Fruit fly (Drosophila melanogaster) whole organism, wandering third instar larva: ENCODE measurements around the gene Ptp61F.

Experiments
- Abd-B ChIP-seq: fragments of >200 bp; optimal IDR thresholded peaks from 2 replicates; lab custom pipeline; 2017; ENCODE audit warnings: missing biosample characterization, missing genetic modification characterization
- CG32264 ChIP-seq: fragments of 200-800 bp; sonication (Bioruptor generic); optimal IDR thresholded peaks from 2 replicates; lab custom pipeline; 2016; ENCODE audit warnings: missing biosample characterization, missing genetic modification characterization
- CG9705 ChIP-seq: fragments of 200-800 bp; sonication (Bioruptor generic); optimal IDR thresholded peaks from 2 replicates; lab custom pipeline; 2018; ENCODE audit warnings: missing biosample characterization, mild to moderate bottlenecking, missing genetic modification characterization
- CrebA ChIP-seq: fragments of 200-800 bp; sonication (Bioruptor generic); optimal IDR thresholded peaks from 2 replicates; lab custom pipeline; 2016; ENCODE audit warnings: missing biosample characterization, mild to moderate bottlenecking, missing genetic modification characterization, borderline replicate concordance
- Dfd ChIP-seq: fragments of >200 bp; optimal IDR thresholded peaks from 2 replicates; lab custom pipeline; 2017; ENCODE audit warnings: missing biosample characterization, missing genetic modification characterization
- Dif ChIP-seq: fragments of 200-275, 200-300 bp; sonication (Bioruptor generic); optimal IDR thresholded peaks from 2 replicates; lab custom pipeline; 2018; ENCODE audit warnings: missing biosample characterization, missing genetic modification characterization; ENCODE audit not compliant: partially characterized antibody
- GATAd ChIP-seq: sonication (Bioruptor generic); optimal IDR thresholded peaks from 2 replicates; lab custom pipeline; 2016; ENCODE audit warnings: missing biosample characterization, missing genetic modification characterization
- HLH106 ChIP-seq: fragments of 200-800 bp; optimal IDR thresholded peaks from 3 replicates; lab custom pipeline; 2019; ENCODE audit warnings: missing biosample characterization, mild to moderate bottlenecking, missing genetic modification characterization, moderate library complexity
- Hnf4 ChIP-seq: fragments of 200-800 bp; sonication (Bioruptor generic); optimal IDR thresholded peaks from 2 replicates; lab custom pipeline; 2016; ENCODE audit warnings: missing biosample characterization, mild to moderate bottlenecking, missing genetic modification characterization
- Hr78 ChIP-seq: fragments of >200 bp; optimal IDR thresholded peaks from 2 replicates; lab custom pipeline; 2017; ENCODE audit warnings: missing biosample characterization, missing genetic modification characterization
- Hr83 ChIP-seq: fragments of 200-300 bp; sonication (Bioruptor generic); optimal IDR thresholded peaks from 2 replicates; lab custom pipeline; 2016; ENCODE audit warnings: missing biosample characterization, mild to moderate bottlenecking, missing genetic modification characterization, moderate library complexity; ENCODE audit not compliant: poor library complexity, severe bottlenecking
- Jra ChIP-seq: sonication (Bioruptor generic); optimal IDR thresholded peaks from 2 replicates; lab custom pipeline; 2016; ENCODE audit warnings: missing biosample characterization, missing genetic modification characterization
- Mio ChIP-seq: sonication (Bioruptor generic); optimal IDR thresholded peaks from 2 replicates; lab custom pipeline; 2016; ENCODE audit warnings: missing biosample characterization, missing genetic modification characterization
- Myc ChIP-seq: fragments of >200 bp; optimal IDR thresholded peaks from 2 replicates; lab custom pipeline; 2017
- N ChIP-seq: fragments of >200 bp; optimal IDR thresholded peaks from 2 replicates; lab custom pipeline; 2018; ENCODE audit warnings: missing biosample characterization, missing external identifiers, missing genetic modification characterization
- OdsH ChIP-seq: fragments of 200-800 bp; sonication (Bioruptor generic); optimal IDR thresholded peaks from 2 replicates; lab custom pipeline; 2016; ENCODE audit warnings: missing biosample characterization, mild to moderate bottlenecking, missing genetic modification characterization
- Rel ChIP-seq, 2 experiments: fragments of 200-800 bp; sonication (Bioruptor generic) in 1 of 2; optimal IDR thresholded peaks; 2 replicates in 1 of 2; 3 replicates in 1 of 2; lab custom pipeline; 2016 to 2019; ENCODE audit warnings: mild to moderate bottlenecking in 2 of 2, missing biosample characterization in 2 of 2, missing genetic modification characterization in 2 of 2, moderate library complexity in 1 of 2
- Sp1 ChIP-seq: fragments of 200-800 bp; sonication (Bioruptor generic); optimal IDR thresholded peaks from 3 replicates; lab custom pipeline; 2019; ENCODE audit warnings: missing biosample characterization, mild to moderate bottlenecking, missing genetic modification characterization, moderate library complexity
- Vsx2 ChIP-seq: fragments of 200-300, 225-300 bp; sonication (Bioruptor generic); optimal IDR thresholded peaks from 2 replicates; lab custom pipeline; 2018; ENCODE audit warnings: missing biosample characterization, missing genetic modification characterization; ENCODE audit not compliant: partially characterized antibody
- br ChIP-seq: fragments of 200-800 bp; sonication (Bioruptor generic); optimal IDR thresholded peaks from 2 replicates; lab custom pipeline; 2016; ENCODE audit warnings: missing biosample characterization, missing genetic modification characterization
- brk ChIP-seq: fragments of 200-800 bp; sonication (Bioruptor generic); optimal IDR thresholded peaks from 2 replicates; lab custom pipeline; 2016; ENCODE audit warnings: missing biosample characterization, mild to moderate bottlenecking, missing genetic modification characterization
- dl ChIP-seq, 2 experiments: fragments of 175-275, 200-275 bp in 1 of 2; fragments of 200-275 bp in 1 of 2; sonication (Bioruptor generic); optimal IDR thresholded peaks; lab custom pipeline; 2018; ENCODE audit warnings: mild to moderate bottlenecking in 2 of 2, missing biosample characterization in 2 of 2, missing genetic modification characterization in 2 of 2, moderate library complexity in 2 of 2; ENCODE audit not compliant: partially characterized antibody in 2 of 2, insufficient read depth in 1 of 2
- dmrt93B ChIP-seq: fragments of 200-800 bp; sonication (Bioruptor generic); optimal IDR thresholded peaks from 2 replicates; lab custom pipeline; 2018; ENCODE audit warnings: missing biosample characterization, mild to moderate bottlenecking, missing genetic modification characterization
- dsf ChIP-seq: sonication (Bioruptor generic); optimal IDR thresholded peaks from 2 replicates; lab custom pipeline; 2016; ENCODE audit warnings: missing biosample characterization, missing genetic modification characterization, borderline replicate concordance
- ey ChIP-seq: fragments of 200-800 bp; sonication (Bioruptor generic); optimal IDR thresholded peaks from 2 replicates; lab custom pipeline; 2016; ENCODE audit warnings: missing biosample characterization, missing genetic modification characterization
- foxo ChIP-seq, 2 experiments: fragments of 200-800 bp; sonication (Bioruptor generic); optimal IDR thresholded peaks; 2 replicates in 1 of 2; 3 replicates in 1 of 2; lab custom pipeline; 2016 to 2017; ENCODE audit warnings: missing biosample characterization in 2 of 2, missing genetic modification characterization in 2 of 2
- fru ChIP-seq: fragments of 200-800 bp; sonication (Bioruptor generic); optimal IDR thresholded peaks from 3 replicates; lab custom pipeline; 2016; ENCODE audit warnings: missing biosample characterization, mild to moderate bottlenecking, missing genetic modification characterization
- h ChIP-seq: fragments of 200-800 bp; sonication (Bioruptor generic); optimal IDR thresholded peaks from 3 replicates; lab custom pipeline; 2016; ENCODE audit warnings: missing biosample characterization, mild to moderate bottlenecking, missing genetic modification characterization
- jim ChIP-seq: fragments of 175-275, 200-325 bp; sonication (Bioruptor generic); optimal IDR thresholded peaks from 2 replicates; lab custom pipeline; 2016; ENCODE audit warnings: missing biosample characterization, mild to moderate bottlenecking, missing genetic modification characterization
- lola ChIP-seq: fragments of >200 bp; optimal IDR thresholded peaks from 2 replicates; lab custom pipeline; 2017; ENCODE audit warnings: missing biosample characterization, missing genetic modification characterization
- pan ChIP-seq: fragments of >200 bp; optimal IDR thresholded peaks from 2 replicates; lab custom pipeline; 2017
- psq ChIP-seq: fragments of 200-800 bp; sonication (Bioruptor generic); optimal IDR thresholded peaks from 3 replicates; lab custom pipeline; 2017; ENCODE audit warnings: missing biosample characterization, mild to moderate bottlenecking, missing genetic modification characterization, moderate library complexity
- rgr ChIP-seq: fragments of 200-800 bp; sonication (Bioruptor generic); optimal IDR thresholded peaks from 3 replicates; lab custom pipeline; 2016; ENCODE audit warnings: missing biosample characterization, mild to moderate bottlenecking, missing genetic modification characterization
- sage ChIP-seq: fragments of 200-800 bp; sonication (Bioruptor generic); optimal IDR thresholded peaks from 2 replicates; lab custom pipeline; 2016; ENCODE audit warnings: missing biosample characterization, mild to moderate bottlenecking, missing genetic modification characterization
- sv ChIP-seq: fragments of 200-800 bp; sonication (Bioruptor generic); optimal IDR thresholded peaks from 3 replicates; lab custom pipeline; 2016; ENCODE audit warnings: missing biosample characterization, missing genetic modification characterization
- tai ChIP-seq: sonication (Bioruptor generic); optimal IDR thresholded peaks from 2 replicates; lab custom pipeline; 2016; ENCODE audit warnings: missing biosample characterization, missing genetic modification characterization
- usp ChIP-seq: fragments of >200 bp; optimal IDR thresholded peaks from 2 replicates; lab custom pipeline; 2017; ENCODE audit warnings: missing biosample characterization, missing genetic modification characterization
- woc ChIP-seq: sonication (Bioruptor generic); optimal IDR thresholded peaks from 2 replicates; lab custom pipeline; 2016; ENCODE audit warnings: missing biosample characterization, mild to moderate bottlenecking, missing genetic modification characterization

Gene Ptp61F

dm6 chr3L:1318241-1318640, 156.8 kb downstream of the Ptp61F start, which contains the start of gene Myo61F:
Gene Myo61F (plus strand): TSS chr3L:1318480.
- TF ChIP-seq HLH106 (tag; lab: Kevin White, UChicago): no peak
- TF ChIP-seq Rel (GFP tag; optimal IDR thresholded peaks at IDR 0.05; lab: Kevin White, UChicago): no peak
- peak; percentile 38 for TF ChIP-seq Rel (tag; optimal IDR thresholded peaks at IDR 0.05; lab: Kevin White, UChicago)
- TF ChIP-seq, all 38 proteins: peak for 1

dm6 chr3L:1313039-1313766, 161.9 kb downstream of the Ptp61F start, which contains the start of the genes sturkopf and Herc4:
Gene sturkopf (minus strand): TSS chr3L:1313377.
Gene Herc4 (plus strand): TSS chr3L:1313696.
- TF ChIP-seq ey (peak; percentile 76), Hr83 (GFP tag; lab: Kevin White, UChicago) (peak; percentile 23), sv (GFP tag; lab: Kevin White, UChicago) (peak; percentile 82), Dfd (no peak), woc (GFP tag; lab: Kevin White, UChicago) (peak; percentile 88), Sp1 (GFP tag; lab: Kevin White, UChicago) (peak; percentile 85), OdsH (GFP tag; lab: Kevin White, UChicago) (peak; percentile 68), h (GFP tag; lab: Kevin White, UChicago) (peak; percentile 91), HLH106 (tag; lab: Kevin White, UChicago) (peak; percentile 85), rgr (peak; percentile 78), usp (GFP tag; lab: Kevin White, UChicago) (no peak), Rel (GFP tag; optimal IDR thresholded peaks at IDR 0.05; lab: Kevin White, UChicago) (no peak), Rel (tag; optimal IDR thresholded peaks at IDR 0.05; lab: Kevin White, UChicago) (peak; percentile 13), Dif (GFP tag; lab: Kevin White, UChicago) (no peak), CG9705 (GFP tag; lab: Kevin White, UChicago) (peak; percentile 61), dmrt93B (no peak), Hnf4 (GFP tag; lab: Kevin White, UChicago) (no peak), psq (GFP tag; lab: Kevin White, UChicago) (peak; percentile 66), fru (GFP tag; lab: Kevin White, UChicago) (peak; percentile 84), Hr78 (GFP tag; lab: Kevin White, UChicago) (peak; percentile 45), foxo (GFP tag; optimal IDR thresholded peaks at IDR 0.05; lab: Kevin White, UChicago) (peak in 1 of 2 experiments; percentile 92)

- TF ChIP-seq sage (GFP tag; lab: Kevin White, UChicago) (no peak), tai (GFP tag; lab: Kevin White, UChicago) (no peak), brk (no peak), woc (GFP tag; lab: Kevin White, UChicago) (no peak), CrebA (no peak), Dif (GFP tag; lab: Kevin White, UChicago) (no peak), Mio (GFP tag; lab: Kevin White, UChicago) (no peak), CG32264 (GFP tag; lab: Kevin White, UChicago) (no peak), foxo (GFP tag; optimal IDR thresholded peaks at IDR 0.05; lab: Kevin White, UChicago) (peak in 1 of 2 experiments; percentile 69), OdsH (GFP tag; lab: Kevin White, UChicago) (peak; percentile 56), Myc (lab: Kevin White, UChicago) (peak; percentile 90), sv (GFP tag; lab: Kevin White, UChicago) (no peak), N (no peak), dsf (GFP tag; lab: Kevin White, UChicago) (no peak), Rel (GFP tag; optimal IDR thresholded peaks at IDR 0.05; lab: Kevin White, UChicago) (no peak), Rel (tag; optimal IDR thresholded peaks at IDR 0.05; lab: Kevin White, UChicago) (peak; percentile 66), ey (peak; percentile 58), Sp1 (GFP tag; lab: Kevin White, UChicago) (peak; percentile 44), CG9705 (GFP tag; lab: Kevin White, UChicago) (peak; percentile 38), lola (GFP tag; lab: Kevin White, UChicago) (no peak), dl (GFP tag; optimal IDR thresholded peaks at IDR 0.05; lab: Kevin White, UChicago; ENCODE audit: insufficient read depth in 1 of 2, partially characterized antibody in 2 of 2) (no peak), psq (GFP tag; lab: Kevin White, UChicago) (peak; percentile 75), Hnf4 (GFP tag; lab: Kevin White, UChicago) (no peak), HLH106 (tag; lab: Kevin White, UChicago) (peak; percentile 55), Dfd (no peak), pan (no peak), Hr83 (GFP tag; lab: Kevin White, UChicago) (peak; percentile 89), Vsx2 (no peak), GATAd (no peak), Hr78 (GFP tag; lab: Kevin White, UChicago) (no peak), br (GFP tag; lab: Kevin White, UChicago) (no peak), jim (no peak), Jra (GFP tag; lab: Kevin White, UChicago) (no peak), h (GFP tag; lab: Kevin White, UChicago) (no peak), Abd-B (GFP tag; lab: Kevin White, UChicago) (no peak), usp (GFP tag; lab: Kevin White, UChicago) (no peak), rgr (peak; percentile 64), dmrt93B (no peak), fru (GFP tag; lab: Kevin White, UChicago) (no peak)
Measured at dm6 chr3L:1307005-1307632, 167.9 kb downstream of the Ptp61F start, which contains the start of the genes Ctr9 and Nt5a. Gene Ctr9 (plus strand): TSS chr3L:1307224. Gene Nt5a (minus strand): TSS chr3L:1307418.
